Fruit fly (Drosophila melanogaster): ENCODE data around the gene ATPsynepsilonL.

dm6 chr3R:10079267-10079987 is 42.1 kb upstream of the ATPsynepsilonL start:
- TF ChIP-seq dmrt93B (GFP tag; optimal IDR thresholded peaks at IDR 0.05) (peak; percentile 11), OdsH (GFP tag; optimal IDR thresholded peaks at IDR 0.05) (peak; percentile 66), Myc (optimal IDR thresholded peaks at IDR 0.05) (no peak), CG9705 (GFP tag; optimal IDR thresholded peaks at IDR 0.05) (no peak), Abd-B (GFP tag; optimal IDR thresholded peaks at IDR 0.05) (no peak), dsf (GFP tag; optimal IDR thresholded peaks at IDR 0.05; ENCODE audit: borderline replicate concordance) (peak; percentile 29), Dfd (GFP tag; optimal IDR thresholded peaks at IDR 0.05) (no peak), h (GFP tag; optimal IDR thresholded peaks at IDR 0.05) (peak; percentile 73), usp (GFP tag; optimal IDR thresholded peaks at IDR 0.05) (no peak)
